Worm (Caenorhabditis elegans) whole organism, L4 larva: ENCODE measurements around the gene comt-5.

Experiments
- R02D3.7 ChIP-seq: fragments of 150-350 bp; sonication (generic microtip); optimal IDR thresholded peaks from 3 replicates; lab custom pipeline; 2014; ENCODE audit warnings: missing biosample characterization, missing genetic modification characterization
- ZK337.2 ChIP-seq: fragments of 200-800 bp; sonication (Bioruptor generic); IDR thresholded peaks from 2 replicates; pipeline ENCODE4 v1.3.6; 2022; ENCODE audit warnings: missing genetic modification reagents, missing genetic modification characterization, missing compliant biosample characterization
- aha-1 ChIP-seq: fragments of 150-350 bp; peaks from one replicate; lab custom pipeline; 2014; ENCODE audit warnings: missing biosample characterization, missing genetic modification characterization
- ama-1 ChIP-seq: fragments of 150-350 bp; optimal IDR thresholded peaks from 2 replicates; lab custom pipeline; 2014; ENCODE audit warnings: inconsistent platforms, mixed read lengths
- ceh-32 ChIP-seq: sonication (generic microtip); optimal IDR thresholded peaks from 2 replicates; lab custom pipeline; 2016; ENCODE audit warnings: mild to moderate bottlenecking, missing genetic modification characterization, missing compliant biosample characterization; ENCODE audit not compliant: poor library complexity
- ceh-62 ChIP-seq: sonication (generic microtip); optimal IDR thresholded peaks from 2 replicates; lab custom pipeline; 2017; ENCODE audit warnings: missing biosample characterization, missing genetic modification characterization
- ceh-82 ChIP-seq: sonication (generic microtip); optimal IDR thresholded peaks from 2 replicates; lab custom pipeline; 2017; ENCODE audit warnings: missing biosample characterization, missing genetic modification characterization
- cey-2 ChIP-seq: sonication (generic microtip); optimal IDR thresholded peaks from 3 replicates; lab custom pipeline; 2017; ENCODE audit warnings: missing genetic modification characterization, mild to moderate bottlenecking, missing compliant biosample characterization, antibody characterized with exemption, borderline replicate concordance; ENCODE audit not compliant: insufficient read depth
- daf-16 ChIP-seq, 3 experiments: sonication (generic microtip); optimal IDR thresholded peaks; 2 replicates each; lab custom pipeline; 2016 to 2017; ENCODE audit warnings: missing genetic modification characterization in 3 of 3, missing genetic modification reagents in 3 of 3, mild to moderate bottlenecking in 2 of 3, missing compliant biosample characterization in 2 of 3, missing biosample characterization in 1 of 3, moderate library complexity in 1 of 3
- dmd-8 ChIP-seq: fragments of 200-800 bp; sonication (Bioruptor generic); IDR thresholded peaks from 2 replicates; pipeline ENCODE4 v1.3.6; 2022; ENCODE audit warnings: missing genetic modification characterization, missing compliant biosample characterization
- duxl-1 ChIP-seq: sonication (generic microtip); optimal IDR thresholded peaks from 2 replicates; lab custom pipeline; 2016; ENCODE audit warnings: mild to moderate bottlenecking, missing genetic modification characterization, moderate library complexity, missing compliant biosample characterization; ENCODE audit not compliant: poor library complexity
- dve-1 ChIP-seq: sonication (generic microtip); optimal IDR thresholded peaks from 2 replicates; lab custom pipeline; 2017; ENCODE audit warnings: antibody characterized with exemption, mild to moderate bottlenecking, missing genetic modification characterization, missing compliant biosample characterization; ENCODE audit not compliant: insufficient read depth
- fkh-10 ChIP-seq: fragments of 150-350 bp; optimal IDR thresholded peaks from 2 replicates; lab custom pipeline; 2014; ENCODE audit warnings: missing biosample characterization, missing genetic modification reagents, missing genetic modification characterization
- gei-8 ChIP-seq: fragments of 200-800 bp; sonication (Bioruptor generic); optimal IDR thresholded peaks from 2 replicates; lab custom pipeline; 2018; ENCODE audit warnings: mild to moderate bottlenecking, missing genetic modification characterization, missing compliant biosample characterization
- hif-1 ChIP-seq, 2 experiments: sonication (generic microtip); optimal IDR thresholded peaks; 2 replicates each; lab custom pipeline; 2016 to 2017; ENCODE audit warnings: missing compliant biosample characterization in 2 of 2, missing genetic modification characterization in 2 of 2, missing genetic modification reagents in 2 of 2, missing genotype in 2 of 2, mild to moderate bottlenecking in 1 of 2
- hlh-30 ChIP-seq: sonication (generic microtip); optimal IDR thresholded peaks from 2 replicates; lab custom pipeline; 2017; ENCODE audit warnings: antibody characterized with exemption, mild to moderate bottlenecking, missing genetic modification characterization, missing compliant biosample characterization; ENCODE audit not compliant: insufficient read depth
- hmg-1.1 ChIP-seq: fragments of 200-800 bp; sonication (Bioruptor generic); IDR thresholded peaks from 2 replicates; pipeline ENCODE4 v1.3.6; 2022; ENCODE audit warnings: missing genetic modification reagents, missing genetic modification characterization, missing compliant biosample characterization
- jun-1 ChIP-seq: fragments of 150-350 bp; optimal IDR thresholded peaks from 2 replicates; lab custom pipeline; 2014; ENCODE audit warnings: missing biosample characterization, missing genetic modification reagents, missing genetic modification characterization
- lin-1 ChIP-seq: fragments of 200-800 bp; sonication (Bioruptor generic); IDR thresholded peaks from 2 replicates; pipeline ENCODE4 v1.3.6; 2022; ENCODE audit warnings: missing genetic modification reagents, missing genetic modification characterization, missing compliant biosample characterization
- lin-13 ChIP-seq: fragments of 150-350 bp; optimal IDR thresholded peaks from 2 replicates; lab custom pipeline; 2014; ENCODE audit warnings: missing biosample characterization, missing genetic modification reagents, missing genetic modification characterization
- lin-29 ChIP-seq: fragments of 200-800 bp; sonication (Bioruptor generic); IDR thresholded peaks from 2 replicates; pipeline ENCODE4 v1.3.6; 2022; ENCODE audit warnings: missing genetic modification reagents, missing genetic modification characterization, missing compliant biosample characterization
- lin-38 ChIP-seq: fragments of 200-800 bp; sonication (Bioruptor generic); IDR thresholded peaks from 2 replicates; pipeline ENCODE4 v1.3.6; 2022; ENCODE audit warnings: missing genetic modification reagents, missing genetic modification characterization, missing compliant biosample characterization
- lin-39 ChIP-seq: fragments of 150-350 bp; optimal IDR thresholded peaks from 2 replicates; lab custom pipeline; 2014; ENCODE audit warnings: missing biosample characterization, missing genetic modification reagents, missing genetic modification characterization
- lsy-2 ChIP-seq, 2 experiments: fragments of 150-350 bp in 1 of 2; sonication (generic microtip) in 1 of 2; optimal IDR thresholded peaks; 2 replicates each; lab custom pipeline; 2014 to 2017; ENCODE audit warnings: missing biosample characterization in 2 of 2, missing genetic modification characterization in 2 of 2
- mdl-1 ChIP-seq, 2 experiments: fragments of 150-350 bp in 1 of 2; sonication (generic microtip) in 1 of 2; optimal IDR thresholded peaks; 2 replicates each; lab custom pipeline; 2014 to 2017; ENCODE audit warnings: missing biosample characterization in 2 of 2, missing genetic modification characterization in 2 of 2
- mep-1 ChIP-seq: fragments of 150-350 bp; sonication (generic microtip); optimal IDR thresholded peaks from 3 replicates; lab custom pipeline; 2014; ENCODE audit warnings: missing biosample characterization, missing genetic modification characterization
- mes-2 ChIP-seq: sonication (generic microtip); optimal IDR thresholded peaks from 2 replicates; lab custom pipeline; 2016; ENCODE audit warnings: missing genotype, mild to moderate bottlenecking, missing genetic modification characterization, missing compliant biosample characterization; ENCODE audit not compliant: poor library complexity, severe bottlenecking
- mxl-2 ChIP-seq: fragments of 200-800 bp; sonication (Bioruptor generic); conservative IDR thresholded peaks from 2 replicates; pipeline ENCODE4 v1.3.6; 2022; ENCODE audit warnings: missing genetic modification reagents, missing genetic modification characterization, missing compliant biosample characterization
- nhr-10 ChIP-seq: fragments of 150-350 bp; optimal IDR thresholded peaks from 2 replicates; lab custom pipeline; 2014; ENCODE audit warnings: missing biosample characterization, missing genetic modification characterization
- nhr-25 ChIP-seq: sonication (generic microtip); optimal IDR thresholded peaks from 2 replicates; lab custom pipeline; 2017; ENCODE audit warnings: missing genetic modification characterization, mild to moderate bottlenecking, missing compliant biosample characterization, antibody characterized with exemption, moderate library complexity, borderline replicate concordance; ENCODE audit not compliant: insufficient read depth
- nhr-28 ChIP-seq: fragments of 150-350 bp; optimal IDR thresholded peaks from 2 replicates; lab custom pipeline; 2014; ENCODE audit warnings: missing biosample characterization, missing genetic modification characterization
- nhr-42 ChIP-seq: fragments of 200-800 bp; sonication (Bioruptor generic); IDR thresholded peaks from 2 replicates; pipeline ENCODE4 v1.3.6; 2022; ENCODE audit warnings: missing genetic modification characterization, missing compliant biosample characterization
- rbr-2 ChIP-seq: sonication (generic microtip); optimal IDR thresholded peaks from 2 replicates; lab custom pipeline; 2016; ENCODE audit warnings: missing genotype, missing genetic modification characterization, missing compliant biosample characterization
- snpc-1.2 ChIP-seq: fragments of 200-800 bp; sonication (Bioruptor generic); IDR thresholded peaks from 2 replicates; pipeline ENCODE4 v1.3.6; 2022; ENCODE audit warnings: missing genetic modification reagents, missing genetic modification characterization, missing compliant biosample characterization
- tag-97 ChIP-seq: fragments of 200-800 bp; sonication (Bioruptor generic); IDR thresholded peaks from 2 replicates; pipeline ENCODE4 v1.3.6; 2022; ENCODE audit warnings: missing genetic modification characterization, missing compliant biosample characterization
- unc-130 ChIP-seq: sonication (generic microtip); optimal IDR thresholded peaks from 2 replicates; lab custom pipeline; 2016; ENCODE audit warnings: missing genetic modification reagents, missing genetic modification characterization, missing compliant biosample characterization
- vab-7 ChIP-seq: fragments of 200-800 bp; sonication (Bioruptor generic); IDR thresholded peaks from 2 replicates; pipeline ENCODE4 v1.3.6; 2022; ENCODE audit warnings: missing genetic modification reagents, missing genetic modification characterization, missing compliant biosample characterization
- zfp-3 ChIP-seq: fragments of 200-800 bp; sonication (Bioruptor generic); conservative IDR thresholded peaks from 2 replicates; pipeline ENCODE4 v1.3.6; 2022; ENCODE audit warnings: missing genetic modification reagents, missing genetic modification characterization, missing compliant biosample characterization
- zip-11 ChIP-seq: fragments of 200-800 bp; sonication (Bioruptor generic); IDR thresholded peaks from 2 replicates; pipeline ENCODE4 v1.3.6; 2022; ENCODE audit warnings: missing genetic modification characterization, missing compliant biosample characterization

Gene comt-5

ce11 chrV:2067985-2068499 is 14.6 kb upstream of the comt-5 start, which contains the start of gene lbp-9 (continued):
- TF ChIP-seq mdl-1 (tag; optimal IDR thresholded peaks at IDR 0.05; lab: Kevin White, UChicago): peak in 1 of 2 experiments; percentile 88
- TF ChIP-seq duxl-1 (tag; lab: Kevin White, UChicago): peak; percentile 6
- peak; percentile 43; the same call in 1 of the 2 replicates for TF ChIP-seq snpc-1.2 (GFP tag; lab: Robert Waterston, UW)
- no peak for TF ChIP-seq ceh-32 (tag; lab: Kevin White, UChicago)
- peak; percentile 96 for TF ChIP-seq hlh-30 (tag; lab: Kevin White, UChicago)
- peak; percentile 12 for TF ChIP-seq lin-13 (GFP tag; lab: Kevin White, UChicago)
- TF ChIP-seq cey-2 (tag; lab: Kevin White, UChicago): no peak
- TF ChIP-seq lin-1: no peak
- TF ChIP-seq hif-1 (tag; optimal IDR thresholded peaks at IDR 0.05; lab: Kevin White, UChicago): peak in 1 of 2 experiments; percentile 1
- TF ChIP-seq ama-1: peak; percentile 23
- TF ChIP-seq lin-39 (tag; lab: Kevin White, UChicago): no peak
- peak; percentile 67 for TF ChIP-seq mep-1
- TF ChIP-seq lin-29: no peak
- TF ChIP-seq fkh-10 (GFP tag; lab: Kevin White, UChicago): no peak
- no peak for TF ChIP-seq mxl-2 (GFP tag; lab: Robert Waterston, UW)
- peak; percentile 49 for TF ChIP-seq nhr-25 (tag; lab: Kevin White, UChicago)
- TF ChIP-seq aha-1 (tag; lab: Kevin White, UChicago): peak; percentile 97
- TF ChIP-seq rbr-2 (tag; lab: Kevin White, UChicago): peak; percentile 28
- TF ChIP-seq hmg-1.1 (GFP tag; lab: Robert Waterston, UW): peak; percentile 55; the same call in 1 of the 2 replicates
- peak; percentile 46 for TF ChIP-seq mes-2 (tag; lab: Kevin White, UChicago)
- TF ChIP-seq ZK337.2 (GFP tag; lab: Robert Waterston, UW): no peak
- peak; percentile 69 for TF ChIP-seq dve-1 (tag; lab: Kevin White, UChicago)
- no peak for TF ChIP-seq nhr-42 (GFP tag; lab: Robert Waterston, UW)
- TF ChIP-seq jun-1 (tag; lab: Kevin White, UChicago): no peak
- 0 out of 2 replicates have a peak, but pooled peaks have one; percentile 47 for TF ChIP-seq dmd-8 (GFP tag; lab: Robert Waterston, UW)
- TF ChIP-seq vab-7: no peak
- no peak for TF ChIP-seq daf-16 (GFP tag; optimal IDR thresholded peaks at IDR 0.05; lab: Kevin White, UChicago)
- TF ChIP-seq daf-16 (tag; optimal IDR thresholded peaks at IDR 0.05; lab: Kevin White, UChicago): peak; percentile 16
- TF ChIP-seq lin-38 (GFP tag; lab: Robert Waterston, UW): peak; percentile 8; the same call in 1 of the 2 replicates
- TF ChIP-seq zfp-3 (GFP tag; lab: Robert Waterston, UW): no peak
- no peak for TF ChIP-seq ceh-82 (tag; lab: Kevin White, UChicago)
- TF ChIP-seq ceh-62 (tag; lab: Kevin White, UChicago): no peak
- no peak for TF ChIP-seq tag-97
- TF ChIP-seq nhr-28 (tag; lab: Kevin White, UChicago): peak; percentile 53

- TF ChIP-seq lin-39 (tag; lab: Kevin White, UChicago): no peak
- no peak for TF ChIP-seq nhr-10 (tag; lab: Kevin White, UChicago)
- peak; percentile 31; the same call in 1 of the 2 replicates for TF ChIP-seq lin-38 (GFP tag; lab: Robert Waterston, UW)
- no peak for TF ChIP-seq zip-11 (GFP tag; lab: Robert Waterston, UW)
- peak in 1 of 2 experiments; percentile 40 for TF ChIP-seq lsy-2 (tag; optimal IDR thresholded peaks at IDR 0.05; lab: Kevin White, UChicago)
- peak; percentile 58 for TF ChIP-seq unc-130 (GFP tag; lab: Kevin White, UChicago)
- no peak for TF ChIP-seq gei-8 (GFP tag; lab: Kevin White, UChicago)
- TF ChIP-seq R02D3.7: no peak
Measured at ce11 chrV:2067419-2067818, 14.0 kb upstream of the comt-5 start.
